Worm (Caenorhabditis elegans) whole organism, L4/young adult: ENCODE measurements around the gene zyg-9.
"Not testable (repeated sequence)": the region's sequence is repeated elsewhere in the genome, so short reads cannot be mapped to it uniquely, and the experiment has no call there.

Source experiments
- W03F9.2 ChIP-seq: fragments of 150-350 bp; optimal IDR thresholded peaks from 2 replicates; lab custom pipeline; 2014; ENCODE audit warnings: missing biosample characterization, missing genetic modification characterization
- dao-5 ChIP-seq: sonication (generic microtip); optimal IDR thresholded peaks from 2 replicates; lab custom pipeline; 2016; ENCODE audit warnings: missing genotype, missing genetic modification characterization, moderate library complexity, missing compliant biosample characterization
- him-1 ChIP-seq: sonication (generic microtip); optimal IDR thresholded peaks from 2 replicates; lab custom pipeline; 2016; ENCODE audit warnings: missing genotype, missing genetic modification reagents, missing genetic modification characterization, missing compliant biosample characterization

The zyg-9 gene

ce11 chrII:8457438-8457837 lies at the start of gene zyg-9:
Gene zyg-9 (plus strand): TSS chrII:8457818.
- TF ChIP-seq dao-5, result no peak

DNA sequence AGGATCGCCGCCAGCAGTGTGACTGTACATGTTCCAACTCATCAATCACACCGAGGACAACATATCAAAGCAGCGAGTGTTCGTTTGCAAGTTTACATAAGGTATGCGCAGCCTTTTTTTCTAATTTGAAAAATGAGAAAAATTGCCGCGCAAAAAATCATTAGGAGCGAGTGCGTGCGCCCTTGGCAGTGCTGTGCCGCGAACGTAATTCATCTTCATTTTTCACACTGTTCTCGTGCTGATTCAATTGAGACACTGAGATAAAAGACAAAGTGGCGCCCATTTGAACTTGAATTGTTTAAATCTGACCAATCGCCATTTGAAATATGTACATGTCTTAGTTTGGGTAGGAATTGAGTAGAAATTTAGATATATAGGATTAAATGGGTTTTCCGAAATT lies 48.1 kb upstream of the zyg-9 start:
- TF ChIP-seq W03F9.2 (tag; lab: Kevin White, UChicago) (no peak), him-1 (tag; lab: Kevin White, UChicago) (no peak), dao-5 (no peak)

DNA sequence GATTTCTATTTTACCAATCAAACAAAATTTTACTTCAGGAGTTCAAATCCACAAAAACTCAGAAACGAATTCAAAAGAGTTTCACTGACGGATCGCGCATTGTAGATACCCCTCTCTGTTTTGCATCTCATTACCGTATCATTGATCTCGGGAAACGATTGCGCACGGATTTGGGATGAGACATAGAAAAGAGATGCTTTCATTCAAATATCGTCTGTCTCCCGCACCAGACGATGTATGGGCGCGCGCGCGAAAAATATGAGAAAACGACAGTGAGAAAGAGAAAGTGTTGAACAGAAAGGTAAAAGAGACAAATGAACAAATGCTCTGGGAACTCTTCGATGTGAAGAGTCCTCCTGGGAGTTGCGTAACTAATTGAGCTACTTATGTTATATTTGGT lies 46.6 kb upstream of the zyg-9 start:
- no peak for TF ChIP-seq dao-5

DNA sequence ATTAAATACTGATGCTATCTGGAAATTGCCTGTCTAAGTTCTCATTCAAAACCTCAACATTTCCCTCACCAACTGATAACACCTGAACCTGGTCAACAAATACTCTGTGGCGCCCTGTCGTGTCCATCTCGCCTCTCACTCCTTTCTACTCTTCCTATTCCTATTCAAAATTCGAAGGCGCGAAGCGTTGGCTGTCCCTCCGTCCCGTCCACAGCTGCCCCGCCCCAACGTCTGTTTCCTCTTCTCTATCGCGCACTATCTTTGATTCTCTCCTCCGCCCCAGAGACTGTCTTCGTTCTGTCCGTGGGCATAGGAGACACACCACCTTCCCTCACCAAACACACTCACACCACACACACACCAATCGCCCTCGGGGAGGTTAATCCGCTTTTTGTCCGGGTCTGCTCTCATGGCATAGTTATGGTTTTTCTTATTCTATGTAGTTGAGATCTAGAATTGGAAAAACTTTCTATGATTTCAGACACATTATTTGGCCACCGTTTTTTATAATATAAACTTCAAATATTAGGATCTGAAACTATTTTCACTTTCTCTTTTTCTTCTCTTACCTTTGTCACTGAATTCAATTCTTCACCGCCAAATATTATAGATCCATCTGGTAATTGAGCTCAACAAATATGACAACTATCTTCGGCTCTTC lies 45.4 kb upstream of the zyg-9 start, which contains the start of gene efl-3:
Gene efl-3 (plus strand): TSS at position 611 of the 661 bp plus-strand sequence.
- no peak for TF ChIP-seq dao-5

DNA sequence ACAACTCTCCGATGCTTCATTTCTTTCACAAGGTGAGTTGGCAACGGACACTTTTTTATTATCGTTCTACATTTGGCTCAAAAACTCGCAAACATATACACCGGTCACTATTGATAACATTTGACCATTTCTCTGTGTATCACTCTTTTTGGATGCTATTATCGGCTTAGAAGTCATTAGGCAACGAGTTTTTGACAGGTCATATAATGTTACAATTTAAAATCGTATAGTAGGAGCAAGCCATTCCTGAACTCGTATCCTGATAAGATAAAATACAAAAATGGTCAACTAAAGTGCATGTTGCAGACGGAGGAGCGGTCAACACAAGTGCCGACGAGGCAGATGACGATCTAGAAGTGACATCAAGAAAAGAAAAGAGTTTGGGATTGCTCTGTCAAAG lies 44.7 kb upstream of the zyg-9 start:
- TF ChIP-seq dao-5 (no peak), W03F9.2 (tag; lab: Kevin White, UChicago) (no peak), him-1 (tag; lab: Kevin White, UChicago) (no peak)

DNA sequence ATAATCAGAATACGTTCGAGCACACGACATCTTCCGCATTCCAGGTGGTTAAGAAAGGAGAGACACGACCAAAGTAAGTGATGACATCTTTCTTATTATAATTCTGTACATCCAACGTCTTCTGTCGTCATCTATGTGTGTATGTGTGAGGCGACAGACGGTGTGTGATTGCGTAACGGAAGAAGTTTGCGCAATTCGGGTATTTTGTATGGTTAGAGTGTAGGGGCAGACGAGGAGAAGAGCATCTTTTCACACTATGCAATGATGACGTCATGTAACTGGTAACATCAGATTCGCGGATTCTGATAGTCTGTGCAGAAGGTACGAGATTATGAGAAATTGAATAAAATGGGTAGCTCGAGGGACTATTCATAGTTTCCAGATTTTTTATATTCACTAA lies 42.6 kb upstream of the zyg-9 start:
- TF ChIP-seq dao-5, result no peak
- TF ChIP-seq him-1 (tag; lab: Kevin White, UChicago), result no peak
- no peak for TF ChIP-seq W03F9.2 (tag; lab: Kevin White, UChicago)

- TF ChIP-seq W03F9.2 (tag; lab: Kevin White, UChicago) (no peak), him-1 (tag; lab: Kevin White, UChicago) (no peak), dao-5 (no peak)
Measured at ce11 chrII:8415462-8416037, 42.1 kb upstream of the zyg-9 start.

ce11 chrII:8417059-8417668 lies 40.5 kb upstream of the zyg-9 start, which contains the start of gene fdgt-2:
Gene fdgt-2 (plus strand): TSS chrII:8417618.
- no peak for TF ChIP-seq him-1 (tag; lab: Kevin White, UChicago)
- TF ChIP-seq dao-5, result no peak
- no peak for TF ChIP-seq W03F9.2 (tag; lab: Kevin White, UChicago)

ce11 chrII:8419015-8419414 lies 38.6 kb upstream of the zyg-9 start:
- TF ChIP-seq dao-5, result no peak
- TF ChIP-seq W03F9.2 (tag; lab: Kevin White, UChicago), result no peak
- no peak for TF ChIP-seq him-1 (tag; lab: Kevin White, UChicago)

ce11 chrII:8419798-8420197 lies 37.8 kb upstream of the zyg-9 start, which contains the start of gene F14E5.8:
Gene F14E5.8 (plus strand): TSS chrII:8420098.
- not testable (repeated sequence) for TF ChIP-seq dao-5; him-1 (tag; lab: Kevin White, UChicago); W03F9.2 (tag; lab: Kevin White, UChicago)

DNA sequence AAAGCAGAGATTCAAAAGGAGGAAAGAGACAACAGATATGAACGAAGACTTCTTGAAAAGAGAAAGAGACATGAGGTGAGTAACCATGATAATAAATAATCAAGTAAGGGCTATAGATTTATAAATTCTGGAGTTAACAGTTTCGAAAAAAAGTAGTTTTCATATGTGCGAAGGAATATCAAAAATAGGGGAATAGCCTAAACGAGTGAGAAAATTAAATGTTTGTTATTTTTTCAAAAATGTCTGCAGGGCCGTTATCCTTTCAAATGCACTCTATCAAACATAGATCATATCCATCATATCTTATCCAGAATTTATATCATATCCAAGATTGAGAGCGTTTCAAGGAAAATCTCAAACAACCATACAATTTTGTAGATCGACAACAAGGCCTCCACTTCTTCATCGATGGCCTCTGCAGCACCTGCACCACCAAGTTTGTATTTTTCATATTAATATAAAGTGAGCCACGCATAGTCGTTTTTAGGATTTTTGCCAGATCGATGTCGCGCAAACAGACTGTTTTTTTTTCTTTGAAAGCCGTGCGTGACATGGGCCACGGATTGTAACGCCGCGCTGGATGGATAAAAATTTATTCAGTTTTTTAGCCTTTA lies 36.7 kb upstream of the zyg-9 start:
- TF ChIP-seq dao-5 (no peak), him-1 (tag; lab: Kevin White, UChicago) (no peak), W03F9.2 (tag; lab: Kevin White, UChicago) (no peak)

- TF ChIP-seq him-1 (tag; lab: Kevin White, UChicago) (no peak), dao-5 (no peak), W03F9.2 (tag; lab: Kevin White, UChicago) (no peak)
Measured at ce11 chrII:8428758-8428946, 29.0 kb upstream of the zyg-9 start, which contains the start of gene F14E5.2. Gene F14E5.2 (minus strand): TSS chrII:8428858.

ce11 chrII:8428947-8429919 lies 28.4 kb upstream of the zyg-9 start:
- TF ChIP-seq dao-5 (no peak), W03F9.2 (tag; lab: Kevin White, UChicago) (peak; percentile 31)

- TF ChIP-seq him-1 (tag; lab: Kevin White, UChicago), result no peak
- TF ChIP-seq dao-5, result no peak
- no peak for TF ChIP-seq W03F9.2 (tag; lab: Kevin White, UChicago)
Measured at ce11 chrII:8431954-8432353, 25.7 kb upstream of the zyg-9 start, which contains the start of gene acp-2. Gene acp-2 (minus strand): TSS chrII:8432054.
